Fruit fly (Drosophila melanogaster): Measurements from ENCODE around the gene tst.
A peak's percentile ranks its signal among the peaks of the same experiment; 100 is the strongest.

The tst gene

dm6 chr3R:23725711-23726349 is 46.8 kb downstream of the tst start:
- TF ChIP-seq GATAd (GFP tag; optimal IDR thresholded peaks at IDR 0.05) (no peak), OdsH (GFP tag; optimal IDR thresholded peaks at IDR 0.05) (peak; percentile 43), tai (GFP tag; optimal IDR thresholded peaks at IDR 0.05) (no peak), CrebA (GFP tag; optimal IDR thresholded peaks at IDR 0.05; ENCODE audit: borderline replicate concordance) (peak; percentile 44), Sp1 (GFP tag; optimal IDR thresholded peaks at IDR 0.05) (peak; percentile 8), Hr83 (GFP tag; optimal IDR thresholded peaks at IDR 0.05; ENCODE audit: poor library complexity, severe bottlenecking) (peak; percentile 21), h (GFP tag; optimal IDR thresholded peaks at IDR 0.05) (peak; percentile 62), Hnf4 (GFP tag; optimal IDR thresholded peaks at IDR 0.05) (peak; percentile 0), br (GFP tag; optimal IDR thresholded peaks at IDR 0.05) (peak; percentile 42), Rel (GFP tag; optimal IDR thresholded peaks at IDR 0.05) (no peak), Rel (tag; optimal IDR thresholded peaks at IDR 0.05) (peak; percentile 85), jim (GFP tag; optimal IDR thresholded peaks at IDR 0.05) (no peak)

dm6 chr3R:23724843-23725506 is 47.7 kb downstream of the tst start:
- TF ChIP-seq woc (GFP tag; optimal IDR thresholded peaks at IDR 0.05) (no peak), brk (GFP tag; optimal IDR thresholded peaks at IDR 0.05) (peak; percentile 42), Rel (GFP tag; optimal IDR thresholded peaks at IDR 0.05) (no peak), Rel (tag; optimal IDR thresholded peaks at IDR 0.05) (peak; percentile 42), sage (GFP tag; optimal IDR thresholded peaks at IDR 0.05) (peak; percentile 7), Hnf4 (GFP tag; optimal IDR thresholded peaks at IDR 0.05) (no peak), Vsx2 (GFP tag; optimal IDR thresholded peaks at IDR 0.05; ENCODE audit: partially characterized antibody) (peak; percentile 31), h (GFP tag; optimal IDR thresholded peaks at IDR 0.05) (peak; percentile 12), br (GFP tag; optimal IDR thresholded peaks at IDR 0.05) (peak; percentile 55), Hr78 (GFP tag; optimal IDR thresholded peaks at IDR 0.05) (no peak), CG32264 (GFP tag; optimal IDR thresholded peaks at IDR 0.05) (no peak), CrebA (GFP tag; optimal IDR thresholded peaks at IDR 0.05; ENCODE audit: borderline replicate concordance) (peak; percentile 80)

DNA sequence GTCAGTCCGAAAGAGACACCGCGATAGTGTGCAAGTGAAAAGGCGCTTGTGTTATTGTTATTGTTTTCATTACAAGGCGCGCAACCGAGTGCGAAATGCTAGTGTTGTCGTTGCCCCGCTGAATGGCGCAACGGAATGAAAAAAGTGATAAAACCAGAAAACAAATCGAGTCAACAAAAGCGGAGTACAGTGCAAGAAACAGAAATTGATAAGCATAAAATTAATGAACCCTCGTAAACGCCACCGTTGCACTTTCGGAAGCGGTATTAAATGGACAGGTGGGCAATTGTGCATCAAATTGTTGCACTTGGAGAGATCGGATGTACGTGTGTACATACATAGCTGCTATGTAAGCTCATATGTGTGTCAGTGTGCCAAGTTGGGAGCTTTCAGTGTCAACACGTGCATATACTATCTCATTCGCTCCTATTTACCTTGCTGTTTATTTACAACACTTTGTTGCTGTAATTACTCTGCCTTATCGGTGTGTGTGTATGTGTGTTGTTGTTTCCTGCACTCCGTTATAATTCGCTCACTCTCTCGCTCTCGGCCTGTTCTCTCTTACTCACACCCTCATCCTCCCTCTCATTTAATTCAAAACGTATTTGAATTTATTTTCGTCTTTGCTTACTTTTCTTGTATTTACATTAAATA is 49.2 kb downstream of the tst start:
- TF ChIP-seq OdsH (GFP tag; optimal IDR thresholded peaks at IDR 0.05) (no peak), CG32264 (GFP tag; optimal IDR thresholded peaks at IDR 0.05) (no peak), Sp1 (GFP tag; optimal IDR thresholded peaks at IDR 0.05) (peak; percentile 2), Hnf4 (GFP tag; optimal IDR thresholded peaks at IDR 0.05) (no peak), tai (GFP tag; optimal IDR thresholded peaks at IDR 0.05) (peak; percentile 51), Dfd (GFP tag; optimal IDR thresholded peaks at IDR 0.05) (no peak), HLH106 (tag; optimal IDR thresholded peaks at IDR 0.05) (peak; percentile 10), dl (GFP tag; optimal IDR thresholded peaks at IDR 0.05; ENCODE audit: insufficient read depth in 1 of 2, partially characterized antibody in 2 of 2) (peak; percentile 22 to 38), pan (optimal IDR thresholded peaks at IDR 0.05) (no peak), brk (GFP tag; optimal IDR thresholded peaks at IDR 0.05) (no peak), Hr78 (GFP tag; optimal IDR thresholded peaks at IDR 0.05) (no peak), Vsx2 (GFP tag; optimal IDR thresholded peaks at IDR 0.05; ENCODE audit: partially characterized antibody) (no peak), GATAd (GFP tag; optimal IDR thresholded peaks at IDR 0.05) (no peak), N (GFP tag; optimal IDR thresholded peaks at IDR 0.05) (no peak), CG9705 (GFP tag; optimal IDR thresholded peaks at IDR 0.05) (no peak), sv (GFP tag; optimal IDR thresholded peaks at IDR 0.05) (no peak), dsf (GFP tag; optimal IDR thresholded peaks at IDR 0.05; ENCODE audit: borderline replicate concordance) (no peak), dmrt93B (GFP tag; optimal IDR thresholded peaks at IDR 0.05) (no peak), Abd-B (GFP tag; optimal IDR thresholded peaks at IDR 0.05) (no peak), Dif (GFP tag; optimal IDR thresholded peaks at IDR 0.05; ENCODE audit: partially characterized antibody) (peak; percentile 74), br (GFP tag; optimal IDR thresholded peaks at IDR 0.05) (peak; percentile 11), h (GFP tag; optimal IDR thresholded peaks at IDR 0.05) (peak; percentile 45), Myc (optimal IDR thresholded peaks at IDR 0.05) (no peak), rgr (GFP tag; optimal IDR thresholded peaks at IDR 0.05) (peak; percentile 15), Mio (GFP tag; optimal IDR thresholded peaks at IDR 0.05) (no peak), psq (GFP tag; optimal IDR thresholded peaks at IDR 0.05) (no peak), CrebA (GFP tag; optimal IDR thresholded peaks at IDR 0.05; ENCODE audit: borderline replicate concordance) (no peak), fru (GFP tag; optimal IDR thresholded peaks at IDR 0.05) (peak; percentile 24), jim (GFP tag; optimal IDR thresholded peaks at IDR 0.05) (no peak), usp (GFP tag; optimal IDR thresholded peaks at IDR 0.05) (no peak), lola (GFP tag; optimal IDR thresholded peaks at IDR 0.05) (no peak), sage (GFP tag; optimal IDR thresholded peaks at IDR 0.05) (peak; percentile 34), foxo (GFP tag; optimal IDR thresholded peaks at IDR 0.05) (peak in 1 of 2 experiments; percentile 51), Hr83 (GFP tag; optimal IDR thresholded peaks at IDR 0.05; ENCODE audit: poor library complexity, severe bottlenecking) (peak; percentile 70), Rel (GFP tag; optimal IDR thresholded peaks at IDR 0.05) (no peak), Rel (tag; optimal IDR thresholded peaks at IDR 0.05) (no peak), ey (GFP tag; optimal IDR thresholded peaks at IDR 0.05) (no peak), woc (GFP tag; optimal IDR thresholded peaks at IDR 0.05) (no peak), Jra (GFP tag; optimal IDR thresholded peaks at IDR 0.05) (peak; percentile 17)

Measured in whole organism, wandering third instar larva.